Fruit fly (Drosophila melanogaster): ENCODE results near the gene mop.
A peak's percentile ranks its signal among the peaks of the same experiment; 100 is the strongest.

Gene mop

DNA sequence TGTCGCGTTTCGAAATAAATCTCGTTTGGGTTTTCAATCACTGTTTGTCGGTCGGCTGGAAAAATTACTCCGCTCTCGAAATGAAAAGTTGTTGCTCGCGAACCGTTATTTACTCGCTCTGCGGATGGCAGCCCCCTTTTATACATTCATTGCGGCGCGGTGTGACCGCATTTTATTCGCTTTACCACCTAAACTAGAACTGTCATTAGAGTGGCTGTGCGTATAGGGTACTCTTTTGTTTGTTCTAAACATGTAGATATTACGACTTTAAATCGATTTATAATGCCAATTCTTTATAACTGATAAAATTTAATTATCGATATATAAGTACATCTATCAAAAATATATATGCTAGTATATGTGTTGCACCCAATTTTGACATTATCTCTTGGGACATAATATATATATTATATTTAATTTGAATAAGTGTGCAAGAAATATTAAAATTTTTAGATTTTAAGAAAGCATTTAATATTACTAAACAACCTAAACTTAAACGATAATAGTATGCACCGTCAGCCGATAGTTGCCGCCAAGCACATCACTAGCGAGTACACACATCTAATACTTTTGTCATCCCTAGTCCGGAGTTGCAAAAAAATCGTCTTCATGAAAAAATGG, 10.4 kb upstream of the mop start, which contains the start of the genes bmm and Tdrd3:
TSS of gene bmm (minus strand) at position 183 of the 621 bp plus-strand sequence.
TSS of gene Tdrd3 (plus strand) at position 562 of the 621 bp plus-strand sequence.
- TF ChIP-seq foxo (GFP tag; optimal IDR thresholded peaks at IDR 0.05) (peak in 1 of 2 experiments; percentile 83), usp (GFP tag; optimal IDR thresholded peaks at IDR 0.05) (no peak), sage (GFP tag; optimal IDR thresholded peaks at IDR 0.05) (peak; percentile 19), dmrt93B (GFP tag; optimal IDR thresholded peaks at IDR 0.05) (peak; percentile 75), OdsH (GFP tag; optimal IDR thresholded peaks at IDR 0.05) (peak; percentile 77), Hnf4 (GFP tag; optimal IDR thresholded peaks at IDR 0.05) (peak; percentile 74), pan (optimal IDR thresholded peaks at IDR 0.05) (no peak), Sp1 (GFP tag; optimal IDR thresholded peaks at IDR 0.05) (peak; percentile 87), Myc (optimal IDR thresholded peaks at IDR 0.05) (no peak), Mio (GFP tag; optimal IDR thresholded peaks at IDR 0.05) (no peak), ey (GFP tag; optimal IDR thresholded peaks at IDR 0.05) (peak; percentile 67), rgr (GFP tag; optimal IDR thresholded peaks at IDR 0.05) (peak; percentile 77), dsf (GFP tag; optimal IDR thresholded peaks at IDR 0.05; ENCODE audit: borderline replicate concordance) (peak; percentile 23), GATAd (GFP tag; optimal IDR thresholded peaks at IDR 0.05) (peak; percentile 54), Vsx2 (GFP tag; optimal IDR thresholded peaks at IDR 0.05; ENCODE audit: partially characterized antibody) (no peak), Jra (GFP tag; optimal IDR thresholded peaks at IDR 0.05) (no peak), h (GFP tag; optimal IDR thresholded peaks at IDR 0.05) (peak; percentile 50), Abd-B (GFP tag; optimal IDR thresholded peaks at IDR 0.05) (no peak), br (GFP tag; optimal IDR thresholded peaks at IDR 0.05) (peak; percentile 24), dl (GFP tag; optimal IDR thresholded peaks at IDR 0.05; ENCODE audit: insufficient read depth in 1 of 2, partially characterized antibody in 2 of 2) (no peak), Dfd (GFP tag; optimal IDR thresholded peaks at IDR 0.05) (no peak), HLH106 (tag; optimal IDR thresholded peaks at IDR 0.05) (peak; percentile 85), N (GFP tag; optimal IDR thresholded peaks at IDR 0.05) (no peak), CG32264 (GFP tag; optimal IDR thresholded peaks at IDR 0.05) (no peak), brk (GFP tag; optimal IDR thresholded peaks at IDR 0.05) (peak; percentile 76), Hr78 (GFP tag; optimal IDR thresholded peaks at IDR 0.05) (no peak), jim (GFP tag; optimal IDR thresholded peaks at IDR 0.05) (peak; percentile 61), tai (GFP tag; optimal IDR thresholded peaks at IDR 0.05) (no peak), Hr83 (GFP tag; optimal IDR thresholded peaks at IDR 0.05; ENCODE audit: poor library complexity, severe bottlenecking) (peak; percentile 90), sv (GFP tag; optimal IDR thresholded peaks at IDR 0.05) (peak; percentile 58), woc (GFP tag; optimal IDR thresholded peaks at IDR 0.05) (peak; percentile 64), lola (GFP tag; optimal IDR thresholded peaks at IDR 0.05) (no peak), CrebA (GFP tag; optimal IDR thresholded peaks at IDR 0.05; ENCODE audit: borderline replicate concordance) (no peak), CG9705 (GFP tag; optimal IDR thresholded peaks at IDR 0.05) (peak; percentile 72), Rel (GFP tag; optimal IDR thresholded peaks at IDR 0.05) (no peak), Rel (tag; optimal IDR thresholded peaks at IDR 0.05) (peak; percentile 48), psq (GFP tag; optimal IDR thresholded peaks at IDR 0.05) (peak; percentile 79), Dif (GFP tag; optimal IDR thresholded peaks at IDR 0.05; ENCODE audit: partially characterized antibody) (peak; percentile 51), fru (GFP tag; optimal IDR thresholded peaks at IDR 0.05) (peak; percentile 60)

dm6 chr3L:14785492-14785916, 9.6 kb upstream of the mop start:
- TF ChIP-seq HLH106 (tag; optimal IDR thresholded peaks at IDR 0.05) (peak; percentile 64), h (GFP tag; optimal IDR thresholded peaks at IDR 0.05) (peak; percentile 74), fru (GFP tag; optimal IDR thresholded peaks at IDR 0.05) (peak; percentile 41), Vsx2 (GFP tag; optimal IDR thresholded peaks at IDR 0.05; ENCODE audit: partially characterized antibody) (no peak), Hnf4 (GFP tag; optimal IDR thresholded peaks at IDR 0.05) (peak; percentile 57), br (GFP tag; optimal IDR thresholded peaks at IDR 0.05) (peak; percentile 62), ey (GFP tag; optimal IDR thresholded peaks at IDR 0.05) (peak; percentile 70), jim (GFP tag; optimal IDR thresholded peaks at IDR 0.05) (no peak), Rel (GFP tag; optimal IDR thresholded peaks at IDR 0.05) (no peak), Rel (tag; optimal IDR thresholded peaks at IDR 0.05) (peak; percentile 83), OdsH (GFP tag; optimal IDR thresholded peaks at IDR 0.05) (peak; percentile 65), woc (GFP tag; optimal IDR thresholded peaks at IDR 0.05) (peak; percentile 38), foxo (GFP tag; optimal IDR thresholded peaks at IDR 0.05) (peak in 1 of 2 experiments; percentile 60), rgr (GFP tag; optimal IDR thresholded peaks at IDR 0.05) (peak; percentile 63), dmrt93B (GFP tag; optimal IDR thresholded peaks at IDR 0.05) (peak; percentile 23), Hr83 (GFP tag; optimal IDR thresholded peaks at IDR 0.05; ENCODE audit: poor library complexity, severe bottlenecking) (peak; percentile 59), Dif (GFP tag; optimal IDR thresholded peaks at IDR 0.05; ENCODE audit: partially characterized antibody) (peak; percentile 12), lola (GFP tag; optimal IDR thresholded peaks at IDR 0.05) (peak; percentile 66), pan (optimal IDR thresholded peaks at IDR 0.05) (no peak), CG32264 (GFP tag; optimal IDR thresholded peaks at IDR 0.05) (no peak), dl (GFP tag; optimal IDR thresholded peaks at IDR 0.05; ENCODE audit: insufficient read depth in 1 of 2, partially characterized antibody in 2 of 2) (peak; percentile 19 to 66)

All from whole organism, wandering third instar larva.